Worm (Caenorhabditis elegans) whole organism, mixed stage, embryonic: ENCODE data around the gene K11D12.14.

Source experiments
- M03D4.4 ChIP-seq: sonication (generic microtip); optimal IDR thresholded peaks from 2 replicates; lab custom pipeline; 2017; ENCODE audit warnings: mild to moderate bottlenecking, missing genetic modification characterization, missing compliant biosample characterization
- blmp-1 ChIP-seq: fragments of 150-350 bp; optimal IDR thresholded peaks from 2 replicates; lab custom pipeline; 2014; ENCODE audit warnings: missing biosample characterization, missing genetic modification characterization
- ceh-39 ChIP-seq: fragments of 150-350 bp; optimal IDR thresholded peaks from 2 replicates; lab custom pipeline; 2014; ENCODE audit warnings: missing biosample characterization, missing genetic modification characterization
- ceh-43 ChIP-seq: fragments of 200-800 bp; sonication (Bioruptor generic); optimal IDR thresholded peaks from 2 replicates; lab custom pipeline; 2018; ENCODE audit warnings: mild to moderate bottlenecking, missing genetic modification characterization, moderate library complexity, missing compliant biosample characterization
- ceh-83 ChIP-seq: fragments of 200-800 bp; sonication (Bioruptor generic); optimal IDR thresholded peaks from 2 replicates; lab custom pipeline; 2018; ENCODE audit warnings: mild to moderate bottlenecking, missing genetic modification characterization, missing compliant biosample characterization
- ces-1 ChIP-seq: fragments of 150-350 bp; optimal IDR thresholded peaks from 2 replicates; lab custom pipeline; 2014; ENCODE audit warnings: missing biosample characterization, missing genetic modification reagents, missing genetic modification characterization
- cnd-1 ChIP-seq: fragments of 200-800 bp; sonication (Bioruptor generic); optimal IDR thresholded peaks from 2 replicates; lab custom pipeline; 2018; ENCODE audit warnings: mild to moderate bottlenecking, missing genetic modification characterization, missing compliant biosample characterization
- drap-1 ChIP-seq: fragments of 200-800 bp; sonication (Bioruptor generic); optimal IDR thresholded peaks from 3 replicates; lab custom pipeline; 2018; ENCODE audit warnings: mild to moderate bottlenecking, missing genetic modification characterization, missing compliant biosample characterization
- elt-1 ChIP-seq: sonication (generic microtip); optimal IDR thresholded peaks from 2 replicates; lab custom pipeline; 2017; ENCODE audit warnings: missing genetic modification characterization, mild to moderate bottlenecking, missing compliant biosample characterization, antibody characterized with exemption, moderate library complexity, borderline replicate concordance; ENCODE audit not compliant: insufficient read depth
- elt-3 ChIP-seq: fragments of 150-350 bp; optimal IDR thresholded peaks from 2 replicates; lab custom pipeline; 2014; ENCODE audit warnings: missing biosample characterization, missing genetic modification characterization
- flh-1 ChIP-seq: fragments of 200-800 bp; sonication (Bioruptor generic); optimal IDR thresholded peaks from 2 replicates; lab custom pipeline; 2018; ENCODE audit warnings: mild to moderate bottlenecking, missing genetic modification characterization, moderate library complexity, missing compliant biosample characterization
- ham-2 ChIP-seq: fragments of 200-800 bp; sonication (Bioruptor generic); optimal IDR thresholded peaks from 2 replicates; lab custom pipeline; 2018; ENCODE audit warnings: mild to moderate bottlenecking, missing genetic modification characterization, missing compliant biosample characterization
- hlh-1 ChIP-seq: fragments of 150-350 bp; optimal IDR thresholded peaks from 2 replicates; lab custom pipeline; 2014; ENCODE audit warnings: missing biosample characterization, missing genetic modification reagents, missing genetic modification characterization
- lin-13 ChIP-seq: fragments of 150-350 bp; optimal IDR thresholded peaks from 2 replicates; lab custom pipeline; 2014; ENCODE audit warnings: missing biosample characterization, missing genetic modification characterization
- lin-32 ChIP-seq: fragments of 200-800 bp; sonication (Bioruptor generic); optimal IDR thresholded peaks from 2 replicates; lab custom pipeline; 2018; ENCODE audit warnings: mild to moderate bottlenecking, missing genetic modification characterization, missing compliant biosample characterization
- lsy-2 ChIP-seq: fragments of 150-350 bp; optimal IDR thresholded peaks from 2 replicates; lab custom pipeline; 2014; ENCODE audit warnings: missing biosample characterization, missing genetic modification characterization
- mab-5 ChIP-seq: fragments of 150-350 bp; optimal IDR thresholded peaks from 2 replicates; lab custom pipeline; 2014; ENCODE audit warnings: missing biosample characterization, missing genetic modification characterization
- nhr-12 ChIP-seq: fragments of 150-350 bp; optimal IDR thresholded peaks from 2 replicates; lab custom pipeline; 2014; ENCODE audit warnings: missing biosample characterization, missing genetic modification characterization
- nhr-2 ChIP-seq: fragments of 150-350 bp; optimal IDR thresholded peaks from 2 replicates; lab custom pipeline; 2014; ENCODE audit warnings: missing biosample characterization, missing genetic modification characterization
- nhr-237 ChIP-seq: fragments of 150-350 bp; optimal IDR thresholded peaks from 2 replicates; lab custom pipeline; 2014; ENCODE audit warnings: missing biosample characterization, missing genetic modification characterization
- nhr-28 ChIP-seq: fragments of 150-350 bp; optimal IDR thresholded peaks from 2 replicates; lab custom pipeline; 2014; ENCODE audit warnings: missing biosample characterization, missing genetic modification characterization
- pha-4 ChIP-seq: fragments of 150-350 bp; optimal IDR thresholded peaks from 2 replicates; lab custom pipeline; 2018; ENCODE audit warnings: missing biosample characterization, missing genetic modification reagents, missing genetic modification characterization
- sem-2 ChIP-seq: fragments of 200-800 bp; sonication (Bioruptor generic); optimal IDR thresholded peaks from 2 replicates; lab custom pipeline; 2018; ENCODE audit warnings: mild to moderate bottlenecking, missing genetic modification characterization, missing compliant biosample characterization
- snpc-4 ChIP-seq: fragments of 150-350 bp; optimal IDR thresholded peaks from 2 replicates; lab custom pipeline; 2014; ENCODE audit warnings: missing biosample characterization, missing genetic modification characterization
- sptf-1 ChIP-seq: sonication (generic microtip); optimal IDR thresholded peaks from 2 replicates; lab custom pipeline; 2017; ENCODE audit warnings: mild to moderate bottlenecking, missing genetic modification characterization, moderate library complexity, missing compliant biosample characterization
- tbx-8 ChIP-seq: fragments of 200-800 bp; sonication (Bioruptor generic); optimal IDR thresholded peaks from 2 replicates; lab custom pipeline; 2018; ENCODE audit warnings: mild to moderate bottlenecking, missing genetic modification characterization, moderate library complexity, missing compliant biosample characterization
- unc-39 ChIP-seq: fragments of 150-350 bp; optimal IDR thresholded peaks from 2 replicates; lab custom pipeline; 2014; ENCODE audit warnings: missing biosample characterization, missing genetic modification characterization
- unc-62 ChIP-seq: fragments of 150-350 bp; optimal IDR thresholded peaks from 2 replicates; lab custom pipeline; 2014; ENCODE audit warnings: missing biosample characterization, missing genetic modification reagents, missing genetic modification characterization
- zip-8 ChIP-seq: fragments of 150-350 bp; optimal IDR thresholded peaks from 2 replicates; lab custom pipeline; 2014; ENCODE audit warnings: missing biosample characterization, missing genetic modification characterization
- ztf-11 ChIP-seq: fragments of 150-350 bp; optimal IDR thresholded peaks from 2 replicates; lab custom pipeline; 2014; ENCODE audit warnings: missing biosample characterization, missing genetic modification characterization

Gene K11D12.14

ce11 chrV:5023355-5023754 is 26.1 kb upstream of the K11D12.14 start:
- TF ChIP-seq mab-5 (no peak), lsy-2 (tag; lab: Kevin White, UChicago) (no peak), drap-1 (GFP tag; lab: Kevin White, UChicago) (no peak), ham-2 (GFP tag; lab: Kevin White, UChicago) (no peak), blmp-1 (tag; lab: Kevin White, UChicago) (no peak), M03D4.4 (tag; lab: Kevin White, UChicago) (no peak), ceh-39 (tag; lab: Kevin White, UChicago) (no peak), flh-1 (no peak), sem-2 (GFP tag; lab: Kevin White, UChicago) (no peak), nhr-12 (tag; lab: Kevin White, UChicago) (no peak), zip-8 (tag; lab: Kevin White, UChicago) (peak; percentile 98), nhr-2 (tag; lab: Kevin White, UChicago) (peak; percentile 43), lin-13 (no peak)

DNA sequence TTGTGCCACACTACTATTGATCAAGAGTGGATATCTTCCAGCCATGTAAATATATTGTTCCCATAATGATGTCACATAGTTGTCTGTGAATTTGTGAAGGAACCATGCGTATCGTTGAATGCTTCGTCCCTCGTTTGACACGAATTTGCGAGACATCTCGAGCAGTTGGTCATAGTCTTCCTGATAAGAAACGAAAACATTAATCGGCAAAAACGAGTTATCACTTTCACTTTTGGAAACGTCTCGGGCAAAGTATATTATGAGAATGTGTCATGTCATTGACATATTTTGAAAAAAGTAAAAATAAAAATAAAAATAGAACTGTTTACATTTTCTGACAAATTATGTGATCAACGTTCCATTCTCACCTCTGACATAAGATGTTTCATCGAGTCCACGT is 23.0 kb upstream of the K11D12.14 start:
- no peak for TF ChIP-seq zip-8 (tag; lab: Kevin White, UChicago)
- TF ChIP-seq mab-5, result no peak
- no peak for TF ChIP-seq ceh-43
- TF ChIP-seq ces-1 (GFP tag; lab: Kevin White, UChicago), result no peak
- TF ChIP-seq blmp-1 (tag; lab: Kevin White, UChicago), result no peak
- TF ChIP-seq lin-32, result no peak
- TF ChIP-seq cnd-1 (tag; lab: Kevin White, UChicago), result no peak
- no peak for TF ChIP-seq sem-2 (GFP tag; lab: Kevin White, UChicago)

DNA sequence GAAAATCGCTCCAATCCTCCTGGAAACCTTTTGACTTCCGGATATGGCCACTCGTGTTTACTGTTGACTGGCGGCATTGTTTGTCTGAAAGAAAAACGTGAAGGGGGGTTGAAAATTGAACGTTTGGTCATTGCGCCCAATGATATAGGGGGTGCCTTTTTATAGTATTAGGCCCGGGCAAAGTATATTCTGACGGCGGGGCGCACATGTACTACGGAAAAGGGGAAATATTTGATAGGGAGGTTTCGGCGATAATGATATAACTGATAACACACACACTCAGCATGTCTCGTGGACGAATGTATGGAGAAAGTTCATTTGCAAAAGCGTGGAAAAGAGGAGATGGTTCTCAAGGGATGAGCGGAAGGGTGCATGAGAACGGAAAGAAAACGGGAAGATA is 21.8 kb upstream of the K11D12.14 start, which contains the start of gene cpt-4:
TSS of gene cpt-4 (minus strand) at position 84 of the 400 bp plus-strand sequence.
- TF ChIP-seq lsy-2 (tag; lab: Kevin White, UChicago) (no peak), elt-3 (peak; percentile 43)

DNA sequence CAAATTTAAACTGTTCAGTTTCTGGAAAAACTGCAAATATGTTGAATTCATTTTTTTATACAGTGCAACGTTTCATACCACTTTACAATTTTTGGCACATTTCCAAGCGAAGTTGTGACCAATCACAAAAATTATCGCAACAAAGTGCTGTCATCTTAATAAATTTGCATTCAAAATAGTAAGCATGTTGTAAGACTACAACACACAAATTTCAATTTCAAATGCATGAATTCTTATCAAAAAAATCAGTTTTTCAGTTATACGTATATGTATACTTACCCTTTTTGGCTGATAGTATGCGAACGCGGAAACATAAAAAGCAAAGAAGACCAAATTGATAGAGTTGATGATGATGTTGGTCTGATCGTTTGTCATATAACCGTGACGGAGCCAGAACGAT is 19.2 kb upstream of the K11D12.14 start:
- TF ChIP-seq snpc-4 (no peak), lin-13 (no peak), M03D4.4 (tag; lab: Kevin White, UChicago) (no peak), pha-4 (tag; lab: Kevin White, UChicago) (no peak), drap-1 (GFP tag; lab: Kevin White, UChicago) (no peak), ceh-43 (no peak), mab-5 (no peak), ztf-11 (tag; lab: Kevin White, UChicago) (no peak), elt-1 (tag; lab: Kevin White, UChicago) (no peak), ces-1 (GFP tag; lab: Kevin White, UChicago) (no peak), nhr-12 (tag; lab: Kevin White, UChicago) (no peak), ceh-83 (GFP tag; lab: Kevin White, UChicago) (no peak), lsy-2 (tag; lab: Kevin White, UChicago) (no peak)

ce11 chrV:5030715-5031114 is 18.7 kb upstream of the K11D12.14 start, which contains the start of gene swt-7:
Gene swt-7, minus strand, starts transcription at chrV:5030815.
- TF ChIP-seq flh-1 (no peak), nhr-2 (tag; lab: Kevin White, UChicago) (no peak), ceh-83 (GFP tag; lab: Kevin White, UChicago) (no peak), unc-39 (no peak), snpc-4 (no peak), nhr-28 (tag; lab: Kevin White, UChicago) (no peak), elt-1 (tag; lab: Kevin White, UChicago) (no peak), elt-3 (no peak), sptf-1 (tag; lab: Kevin White, UChicago) (no peak), hlh-1 (no peak)

DNA sequence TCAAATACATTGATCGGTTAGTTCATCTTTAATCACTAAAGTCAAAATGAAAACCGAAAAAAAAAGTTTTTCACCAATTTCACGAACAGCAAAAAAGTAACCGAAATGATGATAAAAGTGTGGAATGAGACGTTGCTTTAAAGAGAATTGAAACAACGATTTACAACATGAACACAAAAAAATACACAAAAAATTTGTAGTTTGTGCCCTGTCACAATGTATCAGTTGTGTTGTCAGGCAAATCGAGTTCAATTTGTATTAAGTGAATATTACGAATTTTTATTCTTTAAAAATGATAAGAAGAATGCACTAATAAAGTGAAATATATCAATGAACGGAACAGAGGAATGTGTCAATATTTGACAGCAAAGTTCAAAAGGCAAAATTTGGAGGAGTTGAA is 17.7 kb upstream of the K11D12.14 start:
- TF ChIP-seq elt-1 (tag; lab: Kevin White, UChicago) (no peak), blmp-1 (tag; lab: Kevin White, UChicago) (no peak), ceh-39 (tag; lab: Kevin White, UChicago) (no peak), ham-2 (GFP tag; lab: Kevin White, UChicago) (no peak), tbx-8 (GFP tag; lab: Kevin White, UChicago) (no peak), flh-1 (no peak), lin-13 (no peak), M03D4.4 (tag; lab: Kevin White, UChicago) (no peak), cnd-1 (tag; lab: Kevin White, UChicago) (no peak), snpc-4 (no peak), ceh-43 (no peak), zip-8 (tag; lab: Kevin White, UChicago) (no peak), nhr-237 (tag; lab: Kevin White, UChicago) (no peak), unc-62 (GFP tag; lab: Kevin White, UChicago) (no peak)
- TF ChIP-seq, all 35 proteins: peak for 0
